Fruit fly (Drosophila melanogaster) whole organism, embryonic: ENCODE data around the gene Spn85F.
A peak's percentile ranks its signal among the peaks of the same experiment; 100 is the strongest.

Experiments used
- CG10565 ChIP-seq: fragments of 200-800 bp; sonication (Bioruptor generic); optimal IDR thresholded peaks from 3 replicates; lab custom pipeline; 2016; ENCODE audit warnings: missing biosample characterization, mild to moderate bottlenecking, missing genetic modification characterization
- CG12071 ChIP-seq: fragments of 200-800 bp; sonication (Bioruptor generic); optimal IDR thresholded peaks from 3 replicates; lab custom pipeline; 2018; ENCODE audit warnings: missing biosample characterization, mild to moderate bottlenecking, missing genetic modification characterization
- CG14667 ChIP-seq: fragments of 200-800 bp; sonication (Bioruptor generic); IDR thresholded peaks from 2 replicates; pipeline ENCODE4 v1.3.6; 2022; ENCODE audit warnings: missing biosample characterization, missing genetic modification characterization
- CG14710 ChIP-seq: fragments of 200-800 bp; sonication (Bioruptor generic); optimal IDR thresholded peaks from 3 replicates; lab custom pipeline; 2019; ENCODE audit warnings: missing biosample characterization, mild to moderate bottlenecking, missing genetic modification characterization, moderate library complexity
- CG1602 ChIP-seq: fragments of 200-800 bp; sonication (Bioruptor generic); optimal IDR thresholded peaks from 3 replicates; lab custom pipeline; 2016; ENCODE audit warnings: missing biosample characterization, missing genetic modification characterization
- CG17829 ChIP-seq: fragments of 200-800 bp; optimal IDR thresholded peaks from 2 replicates; lab custom pipeline; 2019; ENCODE audit warnings: missing biosample characterization, mild to moderate bottlenecking, missing genetic modification characterization, moderate library complexity
- CG2875 ChIP-seq: fragments of 200-800 bp; sonication (Bioruptor generic); optimal IDR thresholded peaks from 2 replicates; lab custom pipeline; 2017; ENCODE audit warnings: missing biosample characterization, mild to moderate bottlenecking, missing genetic modification characterization, missing genetic modification reagents
- CG2889 ChIP-seq: fragments of 200-800 bp; sonication (Bioruptor generic); IDR thresholded peaks from 3 replicates; pipeline ENCODE4 v1.3.6; 2022; ENCODE audit warnings: missing biosample characterization, missing genetic modification characterization
- CG32532 ChIP-seq: fragments of 200-800 bp; sonication (Bioruptor generic); IDR thresholded peaks from 2 replicates; pipeline ENCODE4 v1.3.6; 2022; ENCODE audit warnings: missing biosample characterization, missing genetic modification characterization
- CG3281 ChIP-seq: fragments of 200-800 bp; sonication (Bioruptor generic); optimal IDR thresholded peaks from 3 replicates; lab custom pipeline; 2017; ENCODE audit warnings: missing biosample characterization, mild to moderate bottlenecking, missing genetic modification characterization
- CG34224 ChIP-seq: fragments of 200-800 bp; sonication (Bioruptor generic); IDR thresholded peaks from 3 replicates; pipeline ENCODE4 v1.3.6; 2022; ENCODE audit warnings: missing biosample characterization, missing genetic modification characterization; ENCODE audit not compliant: partially characterized antibody
- CG4282 ChIP-seq: fragments of 200-800 bp; sonication (Bioruptor generic); optimal IDR thresholded peaks from 2 replicates; lab custom pipeline; 2016; ENCODE audit warnings: missing biosample characterization, missing genetic modification characterization
- CG4854 ChIP-seq: fragments of 200-800 bp; sonication (Bioruptor generic); optimal IDR thresholded peaks from 2 replicates; lab custom pipeline; 2016; ENCODE audit warnings: missing biosample characterization, missing genetic modification characterization, inconsistent platforms
- CG6175 ChIP-seq: fragments of 200-800 bp; sonication (Bioruptor generic); IDR thresholded peaks from 3 replicates; pipeline ENCODE4 v1.3.6; 2022; ENCODE audit warnings: missing biosample characterization, missing genetic modification characterization
- CG6791 ChIP-seq: fragments of 200-800 bp; sonication (Bioruptor generic); IDR thresholded peaks from 3 replicates; pipeline ENCODE4 v1.3.6; 2022; ENCODE audit warnings: missing biosample characterization, missing genetic modification characterization; ENCODE audit not compliant: partially characterized antibody
- CG7271 ChIP-seq: fragments of 200-800 bp; sonication (Bioruptor generic); optimal IDR thresholded peaks from 2 replicates; lab custom pipeline; 2018; ENCODE audit warnings: missing biosample characterization, mild to moderate bottlenecking, missing genetic modification characterization, moderate library complexity
- CG8388 ChIP-seq: fragments of 200-800 bp; sonication (Bioruptor generic); optimal IDR thresholded peaks from 2 replicates; lab custom pipeline; 2019; ENCODE audit warnings: missing biosample characterization, mild to moderate bottlenecking, missing genetic modification characterization, moderate library complexity
- CG8478 ChIP-seq: fragments of >200 bp; optimal IDR thresholded peaks from 2 replicates; lab custom pipeline; 2018
- CHES-1-like ChIP-seq: fragments of 200-800 bp; sonication (Bioruptor generic); optimal IDR thresholded peaks from 2 replicates; lab custom pipeline; 2016; ENCODE audit warnings: missing biosample characterization, missing genetic modification characterization
- CoRest ChIP-seq: fragments of 200-800 bp; sonication (Bioruptor generic); optimal IDR thresholded peaks from 3 replicates; lab custom pipeline; 2018; ENCODE audit warnings: missing biosample characterization, mild to moderate bottlenecking, missing genetic modification characterization, moderate library complexity
- Ets65A ChIP-seq: fragments of 200-800 bp; sonication (Bioruptor generic); peaks from one replicate; lab custom pipeline; 2016; ENCODE audit warnings: missing biosample characterization, missing genetic modification characterization
- HHEX ChIP-seq: fragments of 200-800 bp; sonication (Bioruptor generic); optimal IDR thresholded peaks from 3 replicates; lab custom pipeline; 2017; ENCODE audit warnings: missing biosample characterization, mild to moderate bottlenecking, missing genetic modification characterization, missing genetic modification reagents
- HLH4C ChIP-seq: fragments of 200-800 bp; sonication (Bioruptor generic); IDR thresholded peaks from 3 replicates; pipeline ENCODE4 v1.3.6; 2022; ENCODE audit warnings: missing biosample characterization, missing genetic modification characterization; ENCODE audit not compliant: partially characterized antibody
- Hmr ChIP-seq: fragments of 200-800 bp; sonication (Bioruptor generic); optimal IDR thresholded peaks from 3 replicates; lab custom pipeline; 2017; ENCODE audit warnings: mild to moderate bottlenecking, missing biosample characterization, missing genetic modification reagents, missing genetic modification characterization
- Neu2 ChIP-seq: fragments of 200-800 bp; sonication (Bioruptor generic); optimal IDR thresholded peaks from 3 replicates; lab custom pipeline; 2016; ENCODE audit warnings: missing biosample characterization, missing genetic modification characterization, borderline replicate concordance
- Optix ChIP-seq: fragments of 200-800 bp; sonication (Bioruptor generic); IDR thresholded peaks from 3 replicates; pipeline ENCODE4 v1.3.6; 2022; ENCODE audit warnings: missing biosample characterization, missing genetic modification characterization
- Tbp ChIP-seq: fragments of >200 bp; optimal IDR thresholded peaks from 2 replicates; lab custom pipeline; 2018; ENCODE audit warnings: missing biosample characterization, missing genetic modification characterization
- Trl ChIP-seq, 3 experiments: fragments of >200 bp in 2 of 3; fragments of 200-800 bp in 1 of 3; sonication (Bioruptor generic) in 1 of 3; optimal IDR thresholded peaks; 2 replicates in 1 of 3; 3 replicates in 2 of 3; lab custom pipeline; 2016 to 2017; ENCODE audit warnings: missing biosample characterization in 1 of 3, missing genetic modification characterization in 1 of 3
- aop ChIP-seq: fragments of 200-800 bp; sonication (Bioruptor generic); IDR thresholded peaks from 2 replicates; pipeline ENCODE4 v1.3.6; 2022; ENCODE audit warnings: missing biosample characterization, missing genetic modification characterization
- ato ChIP-seq: fragments of 200-800 bp; sonication (Bioruptor generic); IDR thresholded peaks from 2 replicates; pipeline ENCODE4 v1.3.6; 2022; ENCODE audit warnings: missing biosample characterization, missing genetic modification characterization; ENCODE audit not compliant: partially characterized antibody
- cato ChIP-seq: fragments of 200-800 bp; sonication (Bioruptor generic); optimal IDR thresholded peaks from 2 replicates; lab custom pipeline; 2016; ENCODE audit warnings: missing biosample characterization, missing genetic modification characterization, borderline replicate concordance
- chn ChIP-seq: fragments of 200-800 bp; sonication (Bioruptor generic); optimal IDR thresholded peaks from 2 replicates; lab custom pipeline; 2016; ENCODE audit warnings: missing biosample characterization, missing genetic modification characterization
- crc ChIP-seq: fragments of 200-800 bp; sonication (Bioruptor generic); optimal IDR thresholded peaks from 2 replicates; lab custom pipeline; 2016; ENCODE audit warnings: missing biosample characterization, missing genetic modification characterization
- crol ChIP-seq: fragments of 200-800 bp; sonication (Bioruptor generic); IDR thresholded peaks from 2 replicates; pipeline ENCODE4 v1.3.6; 2022; ENCODE audit warnings: missing biosample characterization, missing genetic modification characterization
- danr ChIP-seq: fragments of 200-800 bp; sonication (Bioruptor generic); IDR thresholded peaks from 2 replicates; pipeline ENCODE4 v1.3.6; 2022; ENCODE audit warnings: missing biosample characterization, missing genetic modification characterization
- dm ChIP-seq: fragments of 200-800 bp; sonication (Bioruptor generic); optimal IDR thresholded peaks from 3 replicates; lab custom pipeline; 2016; ENCODE audit warnings: missing biosample characterization, missing genetic modification characterization
- en ChIP-seq: fragments of 200-800 bp; sonication (Bioruptor generic); optimal IDR thresholded peaks from 2 replicates; lab custom pipeline; 2016; ENCODE audit warnings: missing biosample characterization, missing genetic modification characterization
- fd96Cb ChIP-seq: fragments of 200-800 bp; sonication (Bioruptor generic); optimal IDR thresholded peaks from 2 replicates; lab custom pipeline; 2018; ENCODE audit warnings: missing biosample characterization, mild to moderate bottlenecking, missing genetic modification characterization, moderate library complexity
- gsb ChIP-seq: fragments of 200-800 bp; sonication (Bioruptor generic); IDR thresholded peaks from 2 replicates; pipeline ENCODE4 v1.3.6; 2022; ENCODE audit warnings: missing biosample characterization, missing genetic modification characterization
- gt ChIP-seq: fragments of 200-800 bp; sonication (Bioruptor generic); IDR thresholded peaks from 2 replicates; pipeline ENCODE4 v1.3.6; 2022; ENCODE audit warnings: missing biosample characterization, missing genetic modification characterization
- ham ChIP-seq: fragments of 200-800 bp; sonication (Bioruptor generic); IDR thresholded peaks from 2 replicates; pipeline ENCODE4 v1.3.6; 2022; ENCODE audit warnings: missing biosample characterization, missing genetic modification characterization
- lov ChIP-seq, 2 experiments: fragments of 200-800 bp in 1 of 2; fragments of >200 bp in 1 of 2; sonication (Bioruptor generic) in 1 of 2; IDR thresholded peaks in 1 of 2; optimal IDR thresholded peaks in 1 of 2; 2 replicates in 1 of 2; 3 replicates in 1 of 2; pipeline versions ENCODE4 v1.3.6 to Lab custom; 2017 to 2022; ENCODE audit warnings: missing biosample characterization in 1 of 2, missing genetic modification characterization in 1 of 2
- mld ChIP-seq: fragments of 200-800 bp; sonication (Bioruptor generic); IDR thresholded peaks from 3 replicates; pipeline ENCODE4 v1.3.6; 2022; ENCODE audit warnings: missing biosample characterization, missing genetic modification characterization; ENCODE audit not compliant: partially characterized antibody
- salm ChIP-seq: fragments of 200-800 bp; sonication (Bioruptor generic); optimal IDR thresholded peaks from 2 replicates; lab custom pipeline; 2018; ENCODE audit warnings: missing biosample characterization, mild to moderate bottlenecking, missing genetic modification characterization
- sens ChIP-seq: fragments of 200-800 bp; sonication (Bioruptor generic); peaks from one replicate; lab custom pipeline; 2016; ENCODE audit warnings: missing biosample characterization, missing genetic modification characterization
- sisA ChIP-seq: fragments of 200-800 bp; sonication (Bioruptor generic); IDR thresholded peaks from 2 replicates; pipeline ENCODE4 v1.3.6; 2022; ENCODE audit warnings: missing biosample characterization, missing genetic modification characterization
- toy ChIP-seq: fragments of 200-800 bp; sonication (Bioruptor generic); IDR thresholded peaks from 2 replicates; pipeline ENCODE4 v1.3.6; 2022; ENCODE audit warnings: missing biosample characterization, missing genetic modification characterization
- trh ChIP-seq: fragments of 200-800 bp; sonication (Bioruptor generic); optimal IDR thresholded peaks from 2 replicates; lab custom pipeline; 2016; ENCODE audit warnings: missing biosample characterization, missing genetic modification characterization
- vnd ChIP-seq: fragments of 200-800 bp; sonication (Bioruptor generic); IDR thresholded peaks from 3 replicates; pipeline ENCODE4 v1.3.6; 2022; ENCODE audit warnings: missing biosample characterization, missing genetic modification characterization; ENCODE audit not compliant: partially characterized antibody

The Spn85F gene

dm6 chr3R:10048035-10048774 is 51.2 kb downstream of the Spn85F start (continued):
- peak; percentile 11 for TF ChIP-seq CG1602
- no peak for TF ChIP-seq danr (GFP tag; lab: Robert Waterston, UW)
- TF ChIP-seq crc: no peak
- no peak for TF ChIP-seq CG14667 (GFP tag; lab: Robert Waterston, UW)
- TF ChIP-seq Tbp (GFP tag; lab: Kevin White, UChicago): no peak
- no peak for TF ChIP-seq chn
- TF ChIP-seq CG4282 (GFP tag; lab: Kevin White, UChicago): no peak
- TF ChIP-seq CG32532: no peak
- TF ChIP-seq salm (tag; lab: Kevin White, UChicago): no peak
- TF ChIP-seq Trl (optimal IDR thresholded peaks at IDR 0.05; lab: Kevin White, UChicago): no peak
- no peak for TF ChIP-seq Trl (GFP tag; optimal IDR thresholded peaks at IDR 0.05; lab: Kevin White, UChicago)
- TF ChIP-seq mld (GFP tag; lab: Robert Waterston, UW): no peak
- no peak for TF ChIP-seq toy
- no peak for TF ChIP-seq crol (GFP tag; lab: Robert Waterston, UW)
- no peak for TF ChIP-seq gsb
- no peak for TF ChIP-seq Optix (GFP tag; lab: Robert Waterston, UW)
- peak; percentile 38 for TF ChIP-seq HHEX (GFP tag; lab: Kevin White, UChicago)
- TF ChIP-seq CG6791 (GFP tag; lab: Robert Waterston, UW): 0 out of 3 replicates have a peak, but pooled peaks have one; percentile 46
- no peak for TF ChIP-seq CG4854 (GFP tag; lab: Kevin White, UChicago)
- TF ChIP-seq CG17829 (tag; lab: Kevin White, UChicago): peak; percentile 51
- peak; percentile 26 for TF ChIP-seq sisA
- TF ChIP-seq ham (GFP tag; lab: Robert Waterston, UW): no peak
- no peak for TF ChIP-seq vnd
- no peak for TF ChIP-seq CHES-1-like
- TF ChIP-seq trh (GFP tag; lab: Kevin White, UChicago): no peak
- TF ChIP-seq Neu2 (GFP tag; lab: Kevin White, UChicago): no peak
- no peak for TF ChIP-seq CG6175 (GFP tag; lab: Robert Waterston, UW)
- TF ChIP-seq dm (GFP tag; lab: Kevin White, UChicago): no peak
- no peak for TF ChIP-seq ato (GFP tag; lab: Robert Waterston, UW)
- peak; percentile 30 for TF ChIP-seq CG8388 (GFP tag; lab: Kevin White, UChicago)
- TF ChIP-seq CG2889 (GFP tag; lab: Robert Waterston, UW): 0 out of 3 replicates have a peak, but pooled peaks have one; percentile 21
- peak; percentile 47 for TF ChIP-seq CG2875 (GFP tag; lab: Kevin White, UChicago)
- TF ChIP-seq Ets65A (GFP tag; lab: Kevin White, UChicago): no peak
- no peak; the same call in 2 of the 3 replicates for TF ChIP-seq CG34224 (GFP tag; lab: Robert Waterston, UW)
- peak; percentile 68 for TF ChIP-seq CoRest
- peak; percentile 45 for TF ChIP-seq CG3281 (GFP tag; lab: Kevin White, UChicago)
- no peak for TF ChIP-seq CG10565
- TF ChIP-seq Hmr: peak; percentile 40
- TF ChIP-seq cato: no peak
- TF ChIP-seq CG12071: no peak
- TF ChIP-seq lov (optimal IDR thresholded peaks at IDR 0.05; lab: Kevin White, UChicago): no peak
- no peak for TF ChIP-seq lov (GFP tag; IDR thresholded peaks at IDR 0.05; lab: Robert Waterston, UW)
- no peak for TF ChIP-seq CG8478 (lab: Kevin White, UChicago)
- peak; percentile 29 for TF ChIP-seq fd96Cb (tag; lab: Kevin White, UChicago)
- no peak for TF ChIP-seq HLH4C (GFP tag; lab: Robert Waterston, UW)
- TF ChIP-seq CG14710 (tag; lab: Kevin White, UChicago): peak; percentile 20
- peak; percentile 48 for TF ChIP-seq sens
- no peak for TF ChIP-seq aop (GFP tag; lab: Robert Waterston, UW)
- TF ChIP-seq en: no peak
- no peak for TF ChIP-seq gt (GFP tag; lab: Robert Waterston, UW)
- TF ChIP-seq CG7271 (tag; lab: Kevin White, UChicago): no peak
